Worm (Caenorhabditis elegans) whole organism, L4/young adult: Measurements from ENCODE around the gene C14F11.4.

Experiments
- W03F9.2 ChIP-seq: fragments of 150-350 bp; optimal IDR thresholded peaks from 2 replicates; lab custom pipeline; 2014; ENCODE audit warnings: missing biosample characterization, missing genetic modification characterization
- him-1 ChIP-seq: sonication (generic microtip); optimal IDR thresholded peaks from 2 replicates; lab custom pipeline; 2016; ENCODE audit warnings: missing genotype, missing genetic modification reagents, missing genetic modification characterization, missing compliant biosample characterization

ce11 chrX:6277252-6277651 is 44.4 kb upstream of the C14F11.4 start:
- no peak for TF ChIP-seq him-1 (tag; lab: Kevin White, UChicago)
- no peak for TF ChIP-seq W03F9.2 (tag; lab: Kevin White, UChicago)
